Worm (Caenorhabditis elegans): ENCODE results near the gene C56A3.8.

- TF ChIP-seq klf-2 (GFP tag; conservative IDR thresholded peaks at IDR 0.05) (no peak), tab-1 (GFP tag; IDR thresholded peaks at IDR 0.05) (no peak), flt-1 (GFP tag; IDR thresholded peaks at IDR 0.05) (no peak), cog-1 (tag; optimal IDR thresholded peaks at IDR 0.05) (no peak), med-1 (GFP tag; optimal IDR thresholded peaks at IDR 0.05; ENCODE audit: insufficient read depth) (no peak), ref-1 (GFP tag; conservative IDR thresholded peaks at IDR 0.05) (no peak), T22C8.4 (GFP tag; IDR thresholded peaks at IDR 0.05) (no peak), ztf-23 (GFP tag; IDR thresholded peaks at IDR 0.05) (no peak)
Measured at ce11 chrV:13512515-13512914, 47.6 kb upstream of the C56A3.8 start.

All from whole organism, midembryonic.